Worm (Caenorhabditis elegans) whole organism, L4 larva: ENCODE data around the gene F32D8.2.

Source experiments
- D1046.2 ChIP-seq: fragments of 200-800 bp; sonication (Bioruptor generic); IDR thresholded peaks from 2 replicates; pipeline ENCODE4 v1.3.6; 2022; ENCODE audit warnings: missing genetic modification characterization, missing compliant biosample characterization
- F37D6.2 ChIP-seq: sonication (generic microtip); optimal IDR thresholded peaks from 2 replicates; lab custom pipeline; 2016; ENCODE audit warnings: mild to moderate bottlenecking, missing genetic modification characterization, missing compliant biosample characterization
- F49E8.2 ChIP-seq: sonication (generic microtip); optimal IDR thresholded peaks from 2 replicates; lab custom pipeline; 2016; ENCODE audit warnings: missing compliant biosample characterization, mild to moderate bottlenecking, missing genetic modification characterization, borderline replicate concordance
- R02D3.7 ChIP-seq: fragments of 150-350 bp; sonication (generic microtip); optimal IDR thresholded peaks from 3 replicates; lab custom pipeline; 2014; ENCODE audit warnings: missing biosample characterization, missing genetic modification characterization
- T20F7.1 ChIP-seq: fragments of 200-800 bp; sonication (Bioruptor generic); optimal IDR thresholded peaks from 2 replicates; lab custom pipeline; 2018; ENCODE audit warnings: mild to moderate bottlenecking, missing genetic modification characterization, missing compliant biosample characterization
- T26A8.4 ChIP-seq: fragments of 200-800 bp; sonication (Bioruptor generic); IDR thresholded peaks from 2 replicates; pipeline ENCODE4 v1.3.6; 2022; ENCODE audit warnings: missing genetic modification characterization, missing compliant biosample characterization
- Y75B8A.6 ChIP-seq: fragments of 200-800 bp; sonication (Bioruptor generic); IDR thresholded peaks from 2 replicates; pipeline ENCODE4 v1.3.6; 2022; ENCODE audit warnings: missing genetic modification reagents, missing genetic modification characterization, missing compliant biosample characterization
- ZK546.5 ChIP-seq, 2 experiments: sonication (generic microtip); optimal IDR thresholded peaks; 2 replicates each; lab custom pipeline; 2017; ENCODE audit warnings: missing biosample characterization in 2 of 2, missing genetic modification characterization in 2 of 2
- aha-1 ChIP-seq: fragments of 150-350 bp; peaks from one replicate; lab custom pipeline; 2014; ENCODE audit warnings: missing biosample characterization, missing genetic modification characterization
- ama-1 ChIP-seq: fragments of 150-350 bp; optimal IDR thresholded peaks from 2 replicates; lab custom pipeline; 2014; ENCODE audit warnings: inconsistent platforms, mixed read lengths
- ceh-20 ChIP-seq: fragments of 200-800 bp; sonication (Bioruptor generic); IDR thresholded peaks from 2 replicates; pipeline ENCODE4 v1.3.6; 2022; ENCODE audit warnings: missing genetic modification reagents, missing genetic modification characterization, missing compliant biosample characterization
- daf-16 ChIP-seq, 3 experiments: sonication (generic microtip); optimal IDR thresholded peaks; 2 replicates each; lab custom pipeline; 2016 to 2017; ENCODE audit warnings: missing genetic modification characterization in 3 of 3, missing genetic modification reagents in 3 of 3, mild to moderate bottlenecking in 2 of 3, missing compliant biosample characterization in 2 of 3, missing biosample characterization in 1 of 3, moderate library complexity in 1 of 3
- daf-19 ChIP-seq: fragments of 200-800 bp; sonication (Bioruptor generic); conservative IDR thresholded peaks from 2 replicates; pipeline ENCODE4 v1.3.6; 2022; ENCODE audit warnings: missing genetic modification characterization, missing compliant biosample characterization
- dmd-9 ChIP-seq: fragments of 200-800 bp; sonication (Bioruptor generic); IDR thresholded peaks from 2 replicates; pipeline ENCODE4 v1.3.6; 2022; ENCODE audit warnings: missing genetic modification reagents, missing genetic modification characterization, missing compliant biosample characterization
- duxl-1 ChIP-seq: sonication (generic microtip); optimal IDR thresholded peaks from 2 replicates; lab custom pipeline; 2016; ENCODE audit warnings: mild to moderate bottlenecking, missing genetic modification characterization, moderate library complexity, missing compliant biosample characterization; ENCODE audit not compliant: poor library complexity
- dve-1 ChIP-seq: sonication (generic microtip); optimal IDR thresholded peaks from 2 replicates; lab custom pipeline; 2017; ENCODE audit warnings: antibody characterized with exemption, mild to moderate bottlenecking, missing genetic modification characterization, missing compliant biosample characterization; ENCODE audit not compliant: insufficient read depth
- egl-27 ChIP-seq: sonication (generic microtip); optimal IDR thresholded peaks from 3 replicates; lab custom pipeline; 2017; ENCODE audit warnings: missing biosample characterization, missing genetic modification reagents, missing genetic modification characterization
- egl-43 ChIP-seq: fragments of 200-800 bp; sonication (Bioruptor generic); IDR thresholded peaks from 2 replicates; pipeline ENCODE4 v1.3.6; 2022; ENCODE audit warnings: missing genetic modification reagents, missing genetic modification characterization, missing compliant biosample characterization
- fkh-10 ChIP-seq: fragments of 150-350 bp; optimal IDR thresholded peaks from 2 replicates; lab custom pipeline; 2014; ENCODE audit warnings: missing biosample characterization, missing genetic modification reagents, missing genetic modification characterization
- gei-8 ChIP-seq: fragments of 200-800 bp; sonication (Bioruptor generic); optimal IDR thresholded peaks from 2 replicates; lab custom pipeline; 2018; ENCODE audit warnings: mild to moderate bottlenecking, missing genetic modification characterization, missing compliant biosample characterization
- hif-1 ChIP-seq, 2 experiments: sonication (generic microtip); optimal IDR thresholded peaks; 2 replicates each; lab custom pipeline; 2016 to 2017; ENCODE audit warnings: missing compliant biosample characterization in 2 of 2, missing genetic modification characterization in 2 of 2, missing genetic modification reagents in 2 of 2, missing genotype in 2 of 2, mild to moderate bottlenecking in 1 of 2
- hmg-1.1 ChIP-seq: fragments of 200-800 bp; sonication (Bioruptor generic); IDR thresholded peaks from 2 replicates; pipeline ENCODE4 v1.3.6; 2022; ENCODE audit warnings: missing genetic modification reagents, missing genetic modification characterization, missing compliant biosample characterization
- jun-1 ChIP-seq: fragments of 150-350 bp; optimal IDR thresholded peaks from 2 replicates; lab custom pipeline; 2014; ENCODE audit warnings: missing biosample characterization, missing genetic modification reagents, missing genetic modification characterization
- lin-1 ChIP-seq: fragments of 200-800 bp; sonication (Bioruptor generic); IDR thresholded peaks from 2 replicates; pipeline ENCODE4 v1.3.6; 2022; ENCODE audit warnings: missing genetic modification reagents, missing genetic modification characterization, missing compliant biosample characterization
- lin-13 ChIP-seq: fragments of 150-350 bp; optimal IDR thresholded peaks from 2 replicates; lab custom pipeline; 2014; ENCODE audit warnings: missing biosample characterization, missing genetic modification reagents, missing genetic modification characterization
- lin-15B ChIP-seq: fragments of 150-350 bp; sonication (generic microtip); optimal IDR thresholded peaks from 3 replicates; lab custom pipeline; 2014; ENCODE audit warnings: missing biosample characterization, missing genetic modification characterization
- lin-29 ChIP-seq: fragments of 200-800 bp; sonication (Bioruptor generic); IDR thresholded peaks from 2 replicates; pipeline ENCODE4 v1.3.6; 2022; ENCODE audit warnings: missing genetic modification reagents, missing genetic modification characterization, missing compliant biosample characterization
- lin-38 ChIP-seq: fragments of 200-800 bp; sonication (Bioruptor generic); IDR thresholded peaks from 2 replicates; pipeline ENCODE4 v1.3.6; 2022; ENCODE audit warnings: missing genetic modification reagents, missing genetic modification characterization, missing compliant biosample characterization
- lsy-2 ChIP-seq, 2 experiments: fragments of 150-350 bp in 1 of 2; sonication (generic microtip) in 1 of 2; optimal IDR thresholded peaks; 2 replicates each; lab custom pipeline; 2014 to 2017; ENCODE audit warnings: missing biosample characterization in 2 of 2, missing genetic modification characterization in 2 of 2
- madf-5 ChIP-seq, 2 experiments: fragments of 200-800 bp; sonication (Bioruptor generic); IDR thresholded peaks; 2 replicates each; pipeline ENCODE4 v1.3.6; 2022; ENCODE audit warnings: missing compliant biosample characterization in 2 of 2, missing genetic modification characterization in 2 of 2
- mep-1 ChIP-seq: fragments of 150-350 bp; sonication (generic microtip); optimal IDR thresholded peaks from 3 replicates; lab custom pipeline; 2014; ENCODE audit warnings: missing biosample characterization, missing genetic modification characterization
- mes-2 ChIP-seq: sonication (generic microtip); optimal IDR thresholded peaks from 2 replicates; lab custom pipeline; 2016; ENCODE audit warnings: missing genotype, mild to moderate bottlenecking, missing genetic modification characterization, missing compliant biosample characterization; ENCODE audit not compliant: poor library complexity, severe bottlenecking
- mxl-2 ChIP-seq: fragments of 200-800 bp; sonication (Bioruptor generic); conservative IDR thresholded peaks from 2 replicates; pipeline ENCODE4 v1.3.6; 2022; ENCODE audit warnings: missing genetic modification reagents, missing genetic modification characterization, missing compliant biosample characterization
- nhr-102 ChIP-seq: sonication (generic microtip); optimal IDR thresholded peaks from 2 replicates; lab custom pipeline; 2016; ENCODE audit warnings: mild to moderate bottlenecking, missing genetic modification characterization, moderate library complexity, missing compliant biosample characterization
- nhr-25 ChIP-seq: sonication (generic microtip); optimal IDR thresholded peaks from 2 replicates; lab custom pipeline; 2017; ENCODE audit warnings: missing genetic modification characterization, mild to moderate bottlenecking, missing compliant biosample characterization, antibody characterized with exemption, moderate library complexity, borderline replicate concordance; ENCODE audit not compliant: insufficient read depth
- nhr-28 ChIP-seq: fragments of 150-350 bp; optimal IDR thresholded peaks from 2 replicates; lab custom pipeline; 2014; ENCODE audit warnings: missing biosample characterization, missing genetic modification characterization
- pha-4 ChIP-seq, 2 experiments: fragments of 150-350 bp in 1 of 2; fragments of 200-800 bp in 1 of 2; sonication (Bioruptor generic) in 1 of 2; IDR thresholded peaks in 1 of 2; optimal IDR thresholded peaks in 1 of 2; 2 replicates each; pipeline versions ENCODE4 v1.3.6 to Lab custom; 2014 to 2022; ENCODE audit warnings: missing genetic modification characterization in 2 of 2, missing genetic modification reagents in 2 of 2, missing biosample characterization in 1 of 2, missing compliant biosample characterization in 1 of 2
- snpc-1.2 ChIP-seq: fragments of 200-800 bp; sonication (Bioruptor generic); IDR thresholded peaks from 2 replicates; pipeline ENCODE4 v1.3.6; 2022; ENCODE audit warnings: missing genetic modification reagents, missing genetic modification characterization, missing compliant biosample characterization
- spr-3 ChIP-seq: fragments of 200-800 bp; sonication (Bioruptor generic); optimal IDR thresholded peaks from 2 replicates; lab custom pipeline; 2018; ENCODE audit warnings: mild to moderate bottlenecking, missing genetic modification characterization, missing compliant biosample characterization
- tag-97 ChIP-seq: fragments of 200-800 bp; sonication (Bioruptor generic); IDR thresholded peaks from 2 replicates; pipeline ENCODE4 v1.3.6; 2022; ENCODE audit warnings: missing genetic modification characterization, missing compliant biosample characterization
- unc-39 ChIP-seq: sonication (generic microtip); optimal IDR thresholded peaks from 2 replicates; lab custom pipeline; 2017; ENCODE audit warnings: missing biosample characterization, missing genetic modification characterization
- unc-62 ChIP-seq, 3 experiments: fragments of 150-350 bp in 1 of 3; sonication (generic microtip); optimal IDR thresholded peaks in 2 of 3; peaks in 1 of 3; 1 replicate in 1 of 3; 2 replicates in 2 of 3; lab custom pipeline; 2014 to 2017; ENCODE audit warnings: missing biosample characterization in 3 of 3, missing genetic modification characterization in 3 of 3, missing genetic modification reagents in 3 of 3, missing genotype in 1 of 3
- zfp-2 ChIP-seq: sonication (generic microtip); optimal IDR thresholded peaks from 2 replicates; lab custom pipeline; 2016; ENCODE audit warnings: mild to moderate bottlenecking, missing genetic modification characterization, missing compliant biosample characterization
- zfp-3 ChIP-seq: fragments of 200-800 bp; sonication (Bioruptor generic); conservative IDR thresholded peaks from 2 replicates; pipeline ENCODE4 v1.3.6; 2022; ENCODE audit warnings: missing genetic modification reagents, missing genetic modification characterization, missing compliant biosample characterization
- zip-2 ChIP-seq: fragments of 150-350 bp; optimal IDR thresholded peaks from 2 replicates; lab custom pipeline; 2014; ENCODE audit warnings: missing biosample characterization, missing genetic modification characterization

The F32D8.2 gene

DNA sequence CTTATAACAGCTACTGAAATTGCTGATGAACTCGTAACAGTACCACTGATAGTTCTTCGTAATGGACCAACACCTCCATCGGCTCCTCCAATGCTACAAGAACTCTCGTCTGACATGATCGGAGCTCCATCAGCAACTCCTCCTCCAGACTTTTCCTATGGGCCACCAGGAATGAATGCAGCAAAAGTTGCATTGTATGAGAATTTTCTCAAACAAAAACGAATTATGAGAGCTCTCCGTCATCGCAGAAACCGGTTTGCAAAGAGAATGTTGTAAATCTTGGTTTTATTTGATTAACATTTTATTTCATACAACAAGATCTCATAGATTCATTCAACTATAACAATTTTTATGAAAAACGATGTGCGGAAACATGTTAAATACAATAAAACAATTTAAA is 4.0 kb downstream of the F32D8.2 start:
- TF ChIP-seq pha-4 (GFP tag; IDR thresholded peaks at IDR 0.05; lab: Robert Waterston, UW) (no peak), pha-4 (tag; optimal IDR thresholded peaks at IDR 0.05; lab: Kevin White, UChicago) (no peak), lin-38 (GFP tag; lab: Robert Waterston, UW) (peak; percentile 36; the same call in 1 of the 2 replicates), spr-3 (GFP tag; lab: Kevin White, UChicago) (peak; percentile 17), zip-2 (tag; lab: Kevin White, UChicago) (no peak), daf-19 (GFP tag; lab: Robert Waterston, UW) (no peak), nhr-102 (tag; lab: Kevin White, UChicago) (peak; percentile 66), nhr-25 (no peak), egl-27 (no peak), mes-2 (peak; percentile 42), Y75B8A.6 (GFP tag; lab: Robert Waterston, UW) (peak; percentile 61; the same call in 1 of the 2 replicates), hif-1 (tag; optimal IDR thresholded peaks at IDR 0.05; lab: Kevin White, UChicago) (peak in 1 of 2 experiments; percentile 14), gei-8 (peak; percentile 61), zfp-3 (GFP tag; lab: Robert Waterston, UW) (peak; percentile 48; the same call in 1 of the 2 replicates), ZK546.5 (tag; optimal IDR thresholded peaks at IDR 0.05; lab: Kevin White, UChicago) (no peak), aha-1 (tag; lab: Kevin White, UChicago) (no peak), nhr-28 (tag; lab: Kevin White, UChicago) (no peak), snpc-1.2 (no peak; the same call in 1 of the 2 replicates), R02D3.7 (no peak), T26A8.4 (GFP tag; lab: Robert Waterston, UW) (peak; percentile 79), dve-1 (tag; lab: Kevin White, UChicago) (peak; percentile 54), lsy-2 (tag; optimal IDR thresholded peaks at IDR 0.05; lab: Kevin White, UChicago) (peak in 1 of 2 experiments; percentile 18), lin-13 (GFP tag; lab: Kevin White, UChicago) (no peak), fkh-10 (no peak), mep-1 (no peak), dmd-9 (no peak), D1046.2 (0 out of 2 replicates have a peak, but pooled peaks have one; percentile 21), egl-43 (peak; percentile 74; the same call in 1 of the 2 replicates), jun-1 (tag; lab: Kevin White, UChicago) (no peak), madf-5 (GFP tag; IDR thresholded peaks at IDR 0.05; lab: Robert Waterston, UW) (peak in 1 of 2 experiments; percentile 68; a peak in 1 of 4 replicates), zfp-2 (tag; lab: Kevin White, UChicago) (no peak), duxl-1 (tag; lab: Kevin White, UChicago) (no peak), F37D6.2 (tag; lab: Kevin White, UChicago) (no peak), lin-29 (GFP tag; lab: Robert Waterston, UW) (0 out of 2 replicates have a peak, but pooled peaks have one; percentile 11), unc-39 (tag; lab: Kevin White, UChicago) (no peak), hmg-1.1 (GFP tag; lab: Robert Waterston, UW) (no peak), lin-1 (GFP tag; lab: Robert Waterston, UW) (no peak), ama-1 (lab: Kevin White, UChicago) (no peak), unc-62 (GFP tag; optimal IDR thresholded peaks at IDR 0.05 in 1 of 2; lab: Kevin White, UChicago) (no peak), unc-62 (tag; optimal IDR thresholded peaks at IDR 0.05; lab: Kevin White, UChicago) (no peak), ceh-20 (peak; percentile 64; the same call in 1 of the 2 replicates), lin-15B (no peak), daf-16 (GFP tag; optimal IDR thresholded peaks at IDR 0.05; lab: Kevin White, UChicago) (no peak), daf-16 (tag; optimal IDR thresholded peaks at IDR 0.05; lab: Kevin White, UChicago) (peak; percentile 27), F49E8.2 (tag; lab: Kevin White, UChicago) (no peak), T20F7.1 (GFP tag; lab: Kevin White, UChicago) (peak; percentile 31), tag-97 (GFP tag; lab: Robert Waterston, UW) (no peak), mxl-2 (GFP tag; lab: Robert Waterston, UW) (no peak)
- TF ChIP-seq, all 104 proteins: peak for 18
